Fruit fly (Drosophila melanogaster): ENCODE measurements around the gene CG1647.

The CG1647 gene

dm6 chr3R:28857287-28858024 lies 37.4 kb downstream of the CG1647 start (continued):
- TF ChIP-seq CG12659 (GFP tag; optimal IDR thresholded peaks at IDR 0.05) = peak; percentile 27
- peak; percentile 65 for TF ChIP-seq gem (tag; optimal IDR thresholded peaks at IDR 0.05)
- no peak for TF ChIP-seq Sry-δ (GFP tag; optimal IDR thresholded peaks at IDR 0.05)
- no peak for TF ChIP-seq HmgZ (tag; optimal IDR thresholded peaks at IDR 0.05)
- TF ChIP-seq disco-r (GFP tag; optimal IDR thresholded peaks at IDR 0.05) = no peak
- TF ChIP-seq zfh2 (GFP tag; optimal IDR thresholded peaks at IDR 0.05) = no peak
- no peak for TF ChIP-seq CG4854 (GFP tag; optimal IDR thresholded peaks at IDR 0.05)
- TF ChIP-seq CG43689 (GFP tag; IDR thresholded peaks at IDR 0.05) = no peak
- TF ChIP-seq salm (tag; optimal IDR thresholded peaks at IDR 0.05) = no peak
- no peak for TF ChIP-seq slp2 (GFP tag; optimal IDR thresholded peaks at IDR 0.05)
- no peak for TF ChIP-seq CG12236 (GFP tag; optimal IDR thresholded peaks at IDR 0.05)
- TF ChIP-seq CG18476 (GFP tag; optimal IDR thresholded peaks at IDR 0.05) = no peak
- no peak for TF ChIP-seq pros (GFP tag; optimal IDR thresholded peaks at IDR 0.05)
- TF ChIP-seq eyg (GFP tag; optimal IDR thresholded peaks at IDR 0.05) = no peak
- TF ChIP-seq HLH3B (GFP tag; IDR thresholded peaks at IDR 0.05) = peak; percentile 56
- peak; percentile 1 for TF ChIP-seq pb (GFP tag; optimal IDR thresholded peaks at IDR 0.05)
- no peak for TF ChIP-seq HLH4C (GFP tag; IDR thresholded peaks at IDR 0.05; ENCODE audit: partially characterized antibody)
- peak; percentile 24; the same call in 1 of the 2 replicates for TF ChIP-seq CG9215 (GFP tag; IDR thresholded peaks at IDR 0.05)
- TF ChIP-seq CG18262 (tag; optimal IDR thresholded peaks at IDR 0.05) = peak; percentile 52
- no peak for TF ChIP-seq dm (GFP tag; optimal IDR thresholded peaks at IDR 0.05)
- TF ChIP-seq ems (GFP tag; optimal IDR thresholded peaks at IDR 0.05) = peak; percentile 7
- no peak for TF ChIP-seq CG8290 (GFP tag; optimal IDR thresholded peaks at IDR 0.05)
- TF ChIP-seq CG8290 (tag; optimal IDR thresholded peaks at IDR 0.05) = peak in 1 of 2 experiments; percentile 65
- peak; percentile 51 for TF ChIP-seq ATbp (GFP tag; optimal IDR thresholded peaks at IDR 0.05)
- peak; percentile 52 for TF ChIP-seq CG17829 (tag; optimal IDR thresholded peaks at IDR 0.05)
- TF ChIP-seq bab2 (GFP tag; optimal IDR thresholded peaks at IDR 0.05) = peak; percentile 27
- TF ChIP-seq CG12299 (tag; optimal IDR thresholded peaks at IDR 0.05) = no peak
- peak; percentile 45 for TF ChIP-seq CG8388 (GFP tag; optimal IDR thresholded peaks at IDR 0.05)
- TF ChIP-seq br (optimal IDR thresholded peaks at IDR 0.05) = no peak
- TF ChIP-seq CG11085 (GFP tag; IDR thresholded peaks at IDR 0.05) = no peak
- TF ChIP-seq Doc2 (GFP tag; IDR thresholded peaks at IDR 0.05) = no peak
- TF ChIP-seq CG6272 (GFP tag; IDR thresholded peaks at IDR 0.05) = no peak
- TF ChIP-seq H15 (GFP tag; IDR thresholded peaks at IDR 0.05) = peak; percentile 58; the same call in 1 of the 3 replicates
- TF ChIP-seq stwl (tag; optimal IDR thresholded peaks at IDR 0.05) = no peak
- peak; percentile 29 for TF ChIP-seq fd96Cb (tag; optimal IDR thresholded peaks at IDR 0.05)
- TF ChIP-seq CG5180 (GFP tag; optimal IDR thresholded peaks at IDR 0.05) = peak; percentile 19
- no peak for TF ChIP-seq eve (GFP tag; optimal IDR thresholded peaks at IDR 0.05)
- no peak for TF ChIP-seq Gsc (GFP tag; IDR thresholded peaks at IDR 0.05)
- no peak for TF ChIP-seq CG12155 (GFP tag; optimal IDR thresholded peaks at IDR 0.05)
- no peak for TF ChIP-seq nau (GFP tag; optimal IDR thresholded peaks at IDR 0.05)
- no peak for TF ChIP-seq vfl (GFP tag; optimal IDR thresholded peaks at IDR 0.05)
- 0 out of 2 replicates have a peak, but pooled peaks have one; percentile 14 for TF ChIP-seq Rx (GFP tag; IDR thresholded peaks at IDR 0.05)
- no peak for TF ChIP-seq mld (GFP tag; IDR thresholded peaks at IDR 0.05; ENCODE audit: partially characterized antibody)
- no peak for TF ChIP-seq CG33557 (GFP tag; optimal IDR thresholded peaks at IDR 0.05)
- TF ChIP-seq Doc3 (GFP tag; IDR thresholded peaks at IDR 0.05; ENCODE audit: partially characterized antibody) = no peak
- TF ChIP-seq mirr (GFP tag; optimal IDR thresholded peaks at IDR 0.05) = no peak
- no peak for TF ChIP-seq CG2202 (tag; optimal IDR thresholded peaks at IDR 0.05)
- no peak for TF ChIP-seq CG33213 (GFP tag; optimal IDR thresholded peaks at IDR 0.05)
- no peak for TF ChIP-seq pita (GFP tag; optimal IDR thresholded peaks at IDR 0.05)
- no peak for TF ChIP-seq CG10462 (GFP tag; optimal IDR thresholded peaks at IDR 0.05)
- TF ChIP-seq Mrtf (GFP tag; IDR thresholded peaks at IDR 0.05) = 0 out of 3 replicates have a peak, but pooled peaks have one; percentile 25
